Fruit fly (Drosophila melanogaster) whole organism, embryonic: ENCODE measurements around the gene CG18428.
A peak's percentile ranks its signal among the peaks of the same experiment; 100 is the strongest.

ENCODE experiments used
- Ada2b ChIP-seq: fragments of 200-800 bp; sonication (Bioruptor generic); IDR thresholded peaks from 2 replicates; pipeline ENCODE4 v1.3.6; 2022; ENCODE audit warnings: missing biosample characterization, missing genetic modification characterization
- BEAF-32 ChIP-seq: fragments of 200-800 bp; sonication (Bioruptor generic); optimal IDR thresholded peaks from 3 replicates; lab custom pipeline; 2017; ENCODE audit warnings: missing biosample characterization, missing genetic modification characterization, mild to moderate bottlenecking, moderate library complexity, missing genetic modification reagents
- Bteb2 ChIP-seq: fragments of 200-800 bp; sonication (Bioruptor generic); optimal IDR thresholded peaks from 2 replicates; lab custom pipeline; 2016; ENCODE audit warnings: missing biosample characterization, missing genetic modification characterization
- CG11085 ChIP-seq: fragments of 200-800 bp; sonication (Bioruptor generic); IDR thresholded peaks from 2 replicates; pipeline ENCODE4 v1.3.6; 2022; ENCODE audit warnings: missing biosample characterization, missing genetic modification characterization
- CG12942 ChIP-seq: fragments of 200-800 bp; sonication (Bioruptor generic); optimal IDR thresholded peaks from 3 replicates; lab custom pipeline; 2016; ENCODE audit warnings: missing biosample characterization, missing genetic modification characterization
- CG15479 ChIP-seq: fragments of 200-800 bp; sonication (Bioruptor generic); optimal IDR thresholded peaks from 3 replicates; lab custom pipeline; 2019; ENCODE audit warnings: missing biosample characterization, mild to moderate bottlenecking, missing genetic modification characterization, moderate library complexity
- CG15696 ChIP-seq: fragments of 200-800 bp; sonication (Bioruptor generic); optimal IDR thresholded peaks from 2 replicates; lab custom pipeline; 2019; ENCODE audit warnings: missing biosample characterization, mild to moderate bottlenecking, missing genetic modification characterization, moderate library complexity
- CG17328 ChIP-seq: fragments of 200-800 bp; sonication (Bioruptor generic); IDR thresholded peaks from 2 replicates; pipeline ENCODE4 v1.3.6; 2022; ENCODE audit warnings: missing biosample characterization, missing genetic modification characterization
- CG2889 ChIP-seq: fragments of 200-800 bp; sonication (Bioruptor generic); IDR thresholded peaks from 3 replicates; pipeline ENCODE4 v1.3.6; 2022; ENCODE audit warnings: missing biosample characterization, missing genetic modification characterization
- CG31388 ChIP-seq: fragments of 200-800 bp; sonication (Bioruptor generic); optimal IDR thresholded peaks from 2 replicates; lab custom pipeline; 2016; ENCODE audit warnings: missing biosample characterization, missing genetic modification characterization
- CG31441 ChIP-seq: fragments of 200-800 bp; sonication (Bioruptor generic); IDR thresholded peaks from 2 replicates; pipeline ENCODE4 v1.3.6; 2022; ENCODE audit warnings: missing biosample characterization, missing genetic modification characterization
- CG3407 ChIP-seq: fragments of 200-800 bp; sonication (Bioruptor generic); optimal IDR thresholded peaks from 2 replicates; lab custom pipeline; 2018; ENCODE audit warnings: missing biosample characterization, mild to moderate bottlenecking, missing genetic modification characterization
- CG34224 ChIP-seq: fragments of 200-800 bp; sonication (Bioruptor generic); IDR thresholded peaks from 3 replicates; pipeline ENCODE4 v1.3.6; 2022; ENCODE audit warnings: missing biosample characterization, missing genetic modification characterization; ENCODE audit not compliant: partially characterized antibody
- CG4360 ChIP-seq: fragments of 200-800 bp; sonication (Bioruptor generic); IDR thresholded peaks from 2 replicates; pipeline ENCODE4 v1.3.6; 2022; ENCODE audit warnings: missing biosample characterization, missing genetic modification characterization
- CG4707 ChIP-seq: fragments of 200-800 bp; sonication (Bioruptor generic); optimal IDR thresholded peaks from 2 replicates; lab custom pipeline; 2018; ENCODE audit warnings: missing biosample characterization, mild to moderate bottlenecking, missing genetic modification characterization, moderate library complexity
- CG6689 ChIP-seq: fragments of 200-800 bp; sonication (Bioruptor generic); IDR thresholded peaks from 2 replicates; pipeline ENCODE4 v1.3.6; 2022; ENCODE audit warnings: missing biosample characterization, missing genetic modification characterization
- CG9876 ChIP-seq: fragments of 200-800 bp; sonication (Bioruptor generic); optimal IDR thresholded peaks from 2 replicates; lab custom pipeline; 2016; ENCODE audit warnings: missing biosample characterization, missing genetic modification characterization
- CHES-1-like ChIP-seq: fragments of 200-800 bp; sonication (Bioruptor generic); optimal IDR thresholded peaks from 2 replicates; lab custom pipeline; 2016; ENCODE audit warnings: missing biosample characterization, missing genetic modification characterization
- Dad ChIP-seq: fragments of 200-800 bp; sonication (Bioruptor generic); optimal IDR thresholded peaks from 3 replicates; lab custom pipeline; 2016; ENCODE audit warnings: missing biosample characterization, missing genetic modification characterization
- Elba2 ChIP-seq: fragments of 200-800 bp; sonication (Bioruptor generic); optimal IDR thresholded peaks from 3 replicates; lab custom pipeline; 2016; ENCODE audit warnings: missing biosample characterization, missing genetic modification characterization
- HLH3B ChIP-seq: fragments of 200-800 bp; sonication (Bioruptor generic); IDR thresholded peaks from 2 replicates; pipeline ENCODE4 v1.3.6; 2022; ENCODE audit warnings: missing biosample characterization, missing genetic modification characterization
- Hey ChIP-seq: fragments of 200-800 bp; sonication (Bioruptor generic); optimal IDR thresholded peaks from 3 replicates; lab custom pipeline; 2018; ENCODE audit warnings: missing biosample characterization, mild to moderate bottlenecking, missing genetic modification characterization
- Lim3 ChIP-seq: fragments of 200-800 bp; sonication (Bioruptor generic); IDR thresholded peaks from 2 replicates; pipeline ENCODE4 v1.3.6; 2022; ENCODE audit warnings: missing biosample characterization, missing genetic modification characterization
- Myb ChIP-seq: fragments of 200-800 bp; sonication (Bioruptor generic); optimal IDR thresholded peaks from 2 replicates; lab custom pipeline; 2016; ENCODE audit warnings: missing biosample characterization, missing genetic modification characterization
- NfI ChIP-seq: fragments of 200-800 bp; sonication (Bioruptor generic); optimal IDR thresholded peaks from 3 replicates; lab custom pipeline; 2018; ENCODE audit warnings: missing biosample characterization, mild to moderate bottlenecking, missing genetic modification characterization, moderate library complexity
- PHDP ChIP-seq: fragments of 200-800 bp; sonication (Bioruptor generic); optimal IDR thresholded peaks from 3 replicates; lab custom pipeline; 2018; ENCODE audit warnings: missing biosample characterization, mild to moderate bottlenecking, missing genetic modification characterization, moderate library complexity
- Ptx1 ChIP-seq: fragments of 200-800 bp; sonication (Bioruptor generic); IDR thresholded peaks from 2 replicates; pipeline ENCODE4 v1.3.6; 2022; ENCODE audit warnings: missing biosample characterization, missing genetic modification characterization
- Scr ChIP-seq: fragments of 200-800 bp; sonication (Bioruptor generic); IDR thresholded peaks from 2 replicates; pipeline ENCODE4 v1.3.6; 2022; ENCODE audit warnings: missing biosample characterization, missing genetic modification characterization; ENCODE audit not compliant: partially characterized antibody
- Sry-δ ChIP-seq: fragments of 200-800 bp; sonication (Bioruptor generic); optimal IDR thresholded peaks from 2 replicates; lab custom pipeline; 2016; ENCODE audit warnings: missing biosample characterization, missing genetic modification characterization
- Tbp ChIP-seq: fragments of >200 bp; optimal IDR thresholded peaks from 2 replicates; lab custom pipeline; 2018; ENCODE audit warnings: missing biosample characterization, missing genetic modification characterization
- amos ChIP-seq: fragments of 200-800 bp; sonication (Bioruptor generic); IDR thresholded peaks from 2 replicates; pipeline ENCODE4 v1.3.6; 2022; ENCODE audit warnings: missing biosample characterization, missing genetic modification characterization; ENCODE audit not compliant: partially characterized antibody
- ap ChIP-seq: fragments of 200-800 bp; sonication (Bioruptor generic); IDR thresholded peaks from 2 replicates; pipeline ENCODE4 v1.3.6; 2022; ENCODE audit warnings: missing biosample characterization, missing genetic modification characterization
- ase ChIP-seq: fragments of 200-800 bp; sonication (Bioruptor generic); IDR thresholded peaks from 3 replicates; pipeline ENCODE4 v1.3.6; 2022; ENCODE audit warnings: missing biosample characterization, missing genetic modification characterization
- cato ChIP-seq: fragments of 200-800 bp; sonication (Bioruptor generic); optimal IDR thresholded peaks from 2 replicates; lab custom pipeline; 2016; ENCODE audit warnings: missing biosample characterization, missing genetic modification characterization, borderline replicate concordance
- chm ChIP-seq: fragments of 200-800 bp; sonication (Bioruptor generic); IDR thresholded peaks from 2 replicates; pipeline ENCODE4 v1.3.6; 2022; ENCODE audit warnings: missing biosample characterization, missing genetic modification characterization
- corto ChIP-seq: fragments of 200-800 bp; sonication (Bioruptor generic); optimal IDR thresholded peaks from 2 replicates; lab custom pipeline; 2016; ENCODE audit warnings: missing biosample characterization, mild to moderate bottlenecking, missing genetic modification characterization, moderate library complexity
- crc ChIP-seq: fragments of 200-800 bp; sonication (Bioruptor generic); optimal IDR thresholded peaks from 2 replicates; lab custom pipeline; 2016; ENCODE audit warnings: missing biosample characterization, missing genetic modification characterization
- dpn ChIP-seq, 2 experiments: fragments of 200-800 bp; sonication (Bioruptor generic); optimal IDR thresholded peaks; 3 replicates each; lab custom pipeline; 2016; ENCODE audit warnings: missing biosample characterization in 2 of 2, missing genetic modification characterization in 2 of 2
- ems ChIP-seq: fragments of 200-800 bp; sonication (Bioruptor generic); optimal IDR thresholded peaks from 3 replicates; lab custom pipeline; 2016; ENCODE audit warnings: missing biosample characterization, missing genetic modification characterization
- ewg ChIP-seq: fragments of 200-800 bp; sonication (Bioruptor generic); optimal IDR thresholded peaks from 3 replicates; lab custom pipeline; 2017; ENCODE audit warnings: mild to moderate bottlenecking, missing biosample characterization, missing genetic modification reagents, missing genetic modification characterization
- fru ChIP-seq: fragments of >200 bp; optimal IDR thresholded peaks from 2 replicates; lab custom pipeline; 2017
- hb ChIP-seq: fragments of 200-800 bp; sonication (Bioruptor generic); IDR thresholded peaks from 3 replicates; pipeline ENCODE4 v1.3.6; 2022; ENCODE audit warnings: missing biosample characterization, missing genetic modification characterization; ENCODE audit not compliant: partially characterized antibody
- hth ChIP-seq: fragments of >200 bp; optimal IDR thresholded peaks from 2 replicates; lab custom pipeline; 2017; ENCODE audit warnings: inconsistent platforms
- jumu ChIP-seq: fragments of 200-800 bp; sonication (Bioruptor generic); optimal IDR thresholded peaks from 3 replicates; lab custom pipeline; 2016; ENCODE audit warnings: missing biosample characterization, missing genetic modification characterization
- kay ChIP-seq: fragments of 200-800 bp; sonication (Bioruptor generic); optimal IDR thresholded peaks from 2 replicates; lab custom pipeline; 2016; ENCODE audit warnings: missing biosample characterization, missing genetic modification characterization
- klu ChIP-seq: fragments of 200-800 bp; sonication (Bioruptor generic); IDR thresholded peaks from 2 replicates; pipeline ENCODE4 v1.3.6; 2022; ENCODE audit warnings: missing biosample characterization, missing genetic modification characterization
- ro ChIP-seq: fragments of 200-800 bp; sonication (Bioruptor generic); IDR thresholded peaks from 2 replicates; pipeline ENCODE4 v1.3.6; 2022; ENCODE audit warnings: missing biosample characterization, missing genetic modification characterization
- run ChIP-seq: fragments of 200-800 bp; sonication (Bioruptor generic); optimal IDR thresholded peaks from 3 replicates; lab custom pipeline; 2018; ENCODE audit warnings: missing biosample characterization, mild to moderate bottlenecking, missing genetic modification characterization
- scrt ChIP-seq: fragments of 200-800 bp; sonication (Bioruptor generic); optimal IDR thresholded peaks from 2 replicates; lab custom pipeline; 2018; ENCODE audit warnings: missing biosample characterization, mild to moderate bottlenecking, missing genetic modification characterization, moderate library complexity
- sd ChIP-seq: fragments of 200-800 bp; sonication (Bioruptor generic); optimal IDR thresholded peaks from 3 replicates; lab custom pipeline; 2018; ENCODE audit warnings: missing biosample characterization, mild to moderate bottlenecking, missing genetic modification characterization, moderate library complexity
- stwl ChIP-seq: fragments of 200-800 bp; sonication (Bioruptor generic); optimal IDR thresholded peaks from 3 replicates; lab custom pipeline; 2018; ENCODE audit warnings: missing biosample characterization, mild to moderate bottlenecking, missing genetic modification characterization, moderate library complexity
- wdn ChIP-seq: fragments of 200-800 bp; sonication (Bioruptor generic); IDR thresholded peaks from 2 replicates; pipeline ENCODE4 v1.3.6; 2022; ENCODE audit warnings: missing biosample characterization, missing genetic modification characterization
- zfh2 ChIP-seq: fragments of 200-800 bp; sonication (Bioruptor generic); optimal IDR thresholded peaks from 2 replicates; lab custom pipeline; 2016; ENCODE audit warnings: missing biosample characterization, missing genetic modification characterization

Gene CG18428

dm6 chr3R:24091653-24092052 is 17.5 kb upstream of the CG18428 start (continued):
- TF ChIP-seq CG31388, result no peak
- TF ChIP-seq CG11085 (GFP tag; lab: Robert Waterston, UW), result no peak
- TF ChIP-seq zfh2 (GFP tag; lab: Kevin White, UChicago), result peak; percentile 15
- TF ChIP-seq CG15479, result no peak
- TF ChIP-seq Scr (GFP tag; lab: Robert Waterston, UW), result no peak
- no peak for TF ChIP-seq CG17328 (GFP tag; lab: Robert Waterston, UW)
- TF ChIP-seq wdn (GFP tag; lab: Robert Waterston, UW), result no peak
- TF ChIP-seq CHES-1-like (GFP tag; lab: Kevin White, UChicago), result no peak
- TF ChIP-seq scrt (GFP tag; lab: Kevin White, UChicago), result peak; percentile 33
- TF ChIP-seq jumu (GFP tag; lab: Kevin White, UChicago), result no peak
- TF ChIP-seq Sry-δ, result no peak
- TF ChIP-seq CG12942 (GFP tag; lab: Kevin White, UChicago), result no peak
- TF ChIP-seq CG15696 (tag; lab: Kevin White, UChicago), result no peak
- TF ChIP-seq ewg (GFP tag; lab: Kevin White, UChicago), result no peak
- no peak for TF ChIP-seq Tbp (GFP tag; lab: Kevin White, UChicago)
- TF ChIP-seq Ptx1 (GFP tag; lab: Robert Waterston, UW), result peak; percentile 37; the same call in 1 of the 2 replicates
- no peak for TF ChIP-seq Elba2 (GFP tag; lab: Kevin White, UChicago)
- TF ChIP-seq chm (GFP tag; lab: Robert Waterston, UW), result no peak
- TF ChIP-seq hth (lab: Kevin White, UChicago), result no peak
- TF ChIP-seq fru, result no peak
- no peak for TF ChIP-seq Bteb2 (GFP tag; lab: Kevin White, UChicago)
- no peak for TF ChIP-seq run
- TF ChIP-seq sd, result no peak
- no peak for TF ChIP-seq Hey (tag; lab: Kevin White, UChicago)
- TF ChIP-seq ro (GFP tag; lab: Robert Waterston, UW), result no peak
- no peak for TF ChIP-seq CG34224 (GFP tag; lab: Robert Waterston, UW)
- TF ChIP-seq Myb, result no peak
- no peak for TF ChIP-seq CG4707 (GFP tag; lab: Kevin White, UChicago)
- no peak for TF ChIP-seq CG3407 (GFP tag; lab: Kevin White, UChicago)
- TF ChIP-seq kay (GFP tag; lab: Kevin White, UChicago), result no peak
- 0 out of 2 replicates have a peak, but pooled peaks have one; percentile 18 for TF ChIP-seq HLH3B (GFP tag; lab: Robert Waterston, UW)
- TF ChIP-seq dpn (GFP tag; optimal IDR thresholded peaks at IDR 0.05; lab: Kevin White, UChicago), result no peak
- no peak for TF ChIP-seq CG4360
- no peak for TF ChIP-seq stwl (tag; lab: Kevin White, UChicago)
- TF ChIP-seq BEAF-32, result no peak
- TF ChIP-seq PHDP (tag; lab: Kevin White, UChicago), result peak; percentile 39
- no peak for TF ChIP-seq Ada2b
- TF ChIP-seq crc, result no peak
- no peak for TF ChIP-seq CG31441 (GFP tag; lab: Robert Waterston, UW)
- TF ChIP-seq NfI (GFP tag; lab: Kevin White, UChicago), result no peak
- no peak for TF ChIP-seq Dad (GFP tag; lab: Kevin White, UChicago)
- no peak for TF ChIP-seq klu
- TF ChIP-seq ase (GFP tag; lab: Robert Waterston, UW), result no peak
- TF ChIP-seq ems (GFP tag; lab: Kevin White, UChicago), result no peak
- no peak for TF ChIP-seq corto (GFP tag; lab: Kevin White, UChicago)
- no peak for TF ChIP-seq ap (GFP tag; lab: Robert Waterston, UW)
- TF ChIP-seq CG2889 (GFP tag; lab: Robert Waterston, UW), result no peak
- no peak for TF ChIP-seq hb (GFP tag; lab: Robert Waterston, UW)
- TF ChIP-seq cato (GFP tag; lab: Kevin White, UChicago), result no peak
- 0 out of 2 replicates have a peak, but pooled peaks have one; percentile 21 for TF ChIP-seq CG6689 (GFP tag; lab: Robert Waterston, UW)
- TF ChIP-seq Lim3, result no peak
- TF ChIP-seq CG9876 (GFP tag; lab: Kevin White, UChicago), result no peak
- no peak for TF ChIP-seq amos (GFP tag; lab: Robert Waterston, UW)
